Worm (Caenorhabditis elegans): Measurements from ENCODE around the gene F45E1.2.

ce11 chrX:8048637-8049036, 45.1 kb downstream of the F45E1.2 start:
- no peak for TF ChIP-seq ceh-36 (tag; optimal IDR thresholded peaks at IDR 0.05)
- no peak for TF ChIP-seq ceh-13 (GFP tag; optimal IDR thresholded peaks at IDR 0.05)
- TF ChIP-seq ama-1 (optimal IDR thresholded peaks at IDR 0.05), result no peak
